Worm (Caenorhabditis elegans) whole organism, L4/young adult: ENCODE results near the gene T19C4.5.

Experiments
- W03F9.2 ChIP-seq: fragments of 150-350 bp; optimal IDR thresholded peaks from 2 replicates; lab custom pipeline; 2014; ENCODE audit warnings: missing biosample characterization, missing genetic modification characterization
- dao-5 ChIP-seq: sonication (generic microtip); optimal IDR thresholded peaks from 2 replicates; lab custom pipeline; 2016; ENCODE audit warnings: missing genotype, missing genetic modification characterization, moderate library complexity, missing compliant biosample characterization
- him-1 ChIP-seq: sonication (generic microtip); optimal IDR thresholded peaks from 2 replicates; lab custom pipeline; 2016; ENCODE audit warnings: missing genotype, missing genetic modification reagents, missing genetic modification characterization, missing compliant biosample characterization

DNA sequence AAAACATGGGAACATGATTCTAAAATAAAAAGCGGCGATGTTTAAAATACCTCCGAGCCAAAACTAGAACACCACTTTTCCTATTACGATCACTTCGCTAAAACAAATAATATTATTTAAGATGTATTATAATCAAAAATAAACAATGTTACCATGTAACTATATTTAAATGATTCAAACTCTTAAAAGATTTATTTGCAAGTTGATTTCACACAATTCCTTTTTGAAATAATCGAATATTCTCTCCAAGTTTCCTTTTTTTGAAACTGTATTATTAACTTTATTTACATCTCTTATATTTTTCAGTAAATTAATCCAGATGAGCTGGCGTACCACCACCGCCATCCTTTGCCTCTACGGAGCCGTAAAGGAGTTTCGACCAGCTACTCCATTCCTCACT lies 30.8 kb upstream of the T19C4.5 start, which contains the start of gene folt-1:
- no peak for TF ChIP-seq him-1 (tag; lab: Kevin White, UChicago)
- TF ChIP-seq dao-5: no peak
- TF ChIP-seq W03F9.2 (tag; lab: Kevin White, UChicago): no peak
